Fruit fly (Drosophila melanogaster) whole organism, embryonic: Measurements from ENCODE around the gene CG5568.

Experiments
- CG10274 ChIP-seq: fragments of 200-800 bp; sonication (Bioruptor generic); optimal IDR thresholded peaks from 3 replicates; lab custom pipeline; 2017; ENCODE audit warnings: missing biosample characterization, mild to moderate bottlenecking, missing genetic modification characterization
- CG11696 ChIP-seq: fragments of 200-800 bp; sonication (Bioruptor generic); IDR thresholded peaks from 2 replicates; pipeline ENCODE4 v1.3.6; 2022; ENCODE audit warnings: missing biosample characterization, missing genetic modification characterization
- CG13287 ChIP-seq: fragments of 200-800 bp; sonication (Bioruptor generic); IDR thresholded peaks from 2 replicates; pipeline ENCODE4 v1.3.6; 2022; ENCODE audit warnings: missing biosample characterization, missing genetic modification characterization; ENCODE audit not compliant: partially characterized antibody
- CG13296 ChIP-seq: fragments of 200-800 bp; sonication (Bioruptor generic); optimal IDR thresholded peaks from 3 replicates; lab custom pipeline; 2018; ENCODE audit warnings: missing biosample characterization, mild to moderate bottlenecking, missing genetic modification characterization
- CG15479 ChIP-seq: fragments of 200-800 bp; sonication (Bioruptor generic); optimal IDR thresholded peaks from 3 replicates; lab custom pipeline; 2019; ENCODE audit warnings: missing biosample characterization, mild to moderate bottlenecking, missing genetic modification characterization, moderate library complexity
- CG2116 ChIP-seq: fragments of 200-800 bp; sonication (Bioruptor generic); optimal IDR thresholded peaks from 3 replicates; lab custom pipeline; 2018; ENCODE audit warnings: missing biosample characterization, mild to moderate bottlenecking, missing genetic modification characterization
- CG32772 ChIP-seq: fragments of 200-800 bp; sonication (Bioruptor generic); IDR thresholded peaks from 2 replicates; pipeline ENCODE4 v1.3.6; 2022; ENCODE audit warnings: missing biosample characterization, missing genetic modification characterization
- CG4820 ChIP-seq: fragments of 200-800 bp; sonication (Bioruptor generic); optimal IDR thresholded peaks from 3 replicates; lab custom pipeline; 2016; ENCODE audit warnings: missing biosample characterization, missing genetic modification characterization
- CG6854 ChIP-seq: fragments of 200-800 bp; sonication (Bioruptor generic); optimal IDR thresholded peaks from 3 replicates; lab custom pipeline; 2017; ENCODE audit warnings: missing biosample characterization, mild to moderate bottlenecking, missing genetic modification characterization
- Drgx ChIP-seq: fragments of 200-800 bp; sonication (Bioruptor generic); IDR thresholded peaks from 2 replicates; pipeline ENCODE4 v1.3.6; 2022; ENCODE audit warnings: missing biosample characterization, missing genetic modification characterization
- ERR ChIP-seq: fragments of 200-800 bp; sonication (Bioruptor generic); optimal IDR thresholded peaks from 2 replicates; lab custom pipeline; 2016; ENCODE audit warnings: missing biosample characterization, missing genetic modification characterization
- Ets65A ChIP-seq: fragments of 200-800 bp; sonication (Bioruptor generic); peaks from one replicate; lab custom pipeline; 2016; ENCODE audit warnings: missing biosample characterization, missing genetic modification characterization
- HLHmδ ChIP-seq: fragments of 200-800 bp; sonication (Bioruptor generic); optimal IDR thresholded peaks from 2 replicates; lab custom pipeline; 2018; ENCODE audit warnings: missing biosample characterization, mild to moderate bottlenecking, missing genetic modification characterization, moderate library complexity
- Kr ChIP-seq: fragments of 200-800 bp; sonication (Bioruptor generic); optimal IDR thresholded peaks from 2 replicates; lab custom pipeline; 2017; ENCODE audit warnings: missing biosample characterization, mild to moderate bottlenecking, missing genetic modification characterization
- Poxn ChIP-seq: fragments of 200-800 bp; sonication (Bioruptor generic); IDR thresholded peaks from 2 replicates; pipeline ENCODE4 v1.3.6; 2022; ENCODE audit warnings: missing biosample characterization, missing genetic modification characterization
- ab ChIP-seq: fragments of 200-800 bp; sonication (Bioruptor generic); optimal IDR thresholded peaks from 2 replicates; lab custom pipeline; 2016; ENCODE audit warnings: missing biosample characterization, missing genetic modification characterization
- ara ChIP-seq: fragments of 200-800 bp; sonication (Bioruptor generic); IDR thresholded peaks from 2 replicates; pipeline ENCODE4 v1.3.6; 2022; ENCODE audit warnings: missing biosample characterization, missing genetic modification characterization
- bsh ChIP-seq, 2 experiments: fragments of 200-800 bp; sonication (Bioruptor generic); optimal IDR thresholded peaks; 2 replicates each; lab custom pipeline; 2017 to 2018; ENCODE audit warnings: mild to moderate bottlenecking in 2 of 2, missing biosample characterization in 2 of 2, missing genetic modification characterization in 2 of 2, moderate library complexity in 1 of 2
- cg ChIP-seq: fragments of 200-800 bp; sonication (Bioruptor generic); optimal IDR thresholded peaks from 3 replicates; lab custom pipeline; 2019; ENCODE audit warnings: missing biosample characterization, mild to moderate bottlenecking, missing genetic modification characterization, moderate library complexity
- ci ChIP-seq: fragments of 200-800 bp; sonication (Bioruptor generic); IDR thresholded peaks from 3 replicates; pipeline ENCODE4 v1.3.6; 2022; ENCODE audit warnings: missing biosample characterization, missing genetic modification characterization
- croc ChIP-seq: fragments of 200-800 bp; sonication (Bioruptor generic); conservative IDR thresholded peaks from 3 replicates; pipeline ENCODE4 v1.3.6; 2022; ENCODE audit warnings: missing biosample characterization, missing genetic modification characterization
- dmrt99B ChIP-seq: fragments of 200-800 bp; sonication (Bioruptor generic); optimal IDR thresholded peaks from 2 replicates; lab custom pipeline; 2018; ENCODE audit warnings: missing biosample characterization, mild to moderate bottlenecking, missing genetic modification characterization, moderate library complexity
- gem ChIP-seq: fragments of 200-800 bp; sonication (Bioruptor generic); optimal IDR thresholded peaks from 2 replicates; lab custom pipeline; 2019; ENCODE audit warnings: missing biosample characterization, mild to moderate bottlenecking, missing genetic modification characterization, moderate library complexity
- kah ChIP-seq: fragments of 200-800 bp; sonication (Bioruptor generic); optimal IDR thresholded peaks from 2 replicates; lab custom pipeline; 2018; ENCODE audit warnings: missing biosample characterization, mild to moderate bottlenecking, missing genetic modification characterization
- otp ChIP-seq: fragments of 200-800 bp; sonication (Bioruptor generic); IDR thresholded peaks from 3 replicates; pipeline ENCODE4, ENCODE4 v1.3.6; 2022; ENCODE audit warnings: missing biosample characterization, missing genetic modification characterization
- sens ChIP-seq: fragments of 200-800 bp; sonication (Bioruptor generic); peaks from one replicate; lab custom pipeline; 2016; ENCODE audit warnings: missing biosample characterization, missing genetic modification characterization
- sqz ChIP-seq: fragments of 200-800 bp; sonication (Bioruptor generic); optimal IDR thresholded peaks from 3 replicates; lab custom pipeline; 2018; ENCODE audit warnings: missing biosample characterization, mild to moderate bottlenecking, missing genetic modification characterization
- tll ChIP-seq, 2 experiments: fragments of 200-800 bp in 1 of 2; fragments of >200 bp in 1 of 2; sonication (Bioruptor generic) in 1 of 2; optimal IDR thresholded peaks; 2 replicates each; lab custom pipeline; 2017 to 2019; ENCODE audit warnings: missing biosample characterization in 2 of 2, missing genetic modification characterization in 2 of 2, mild to moderate bottlenecking in 1 of 2, moderate library complexity in 1 of 2
- trh ChIP-seq: fragments of 200-800 bp; sonication (Bioruptor generic); optimal IDR thresholded peaks from 2 replicates; lab custom pipeline; 2016; ENCODE audit warnings: missing biosample characterization, missing genetic modification characterization
- twi ChIP-seq: fragments of 200-800 bp; optimal IDR thresholded peaks from 2 replicates; lab custom pipeline; 2019; ENCODE audit warnings: missing biosample characterization, mild to moderate bottlenecking, missing genetic modification characterization, moderate library complexity
- unc-4 ChIP-seq: fragments of 200-800 bp; sonication (Bioruptor generic); IDR thresholded peaks from 2 replicates; pipeline ENCODE4 v1.3.6; 2022; ENCODE audit warnings: missing biosample characterization, missing genetic modification characterization; ENCODE audit not compliant: partially characterized antibody
- zen ChIP-seq: fragments of 200-800 bp; sonication (Bioruptor generic); optimal IDR thresholded peaks from 3 replicates; lab custom pipeline; 2018; ENCODE audit warnings: missing biosample characterization, mild to moderate bottlenecking, missing genetic modification characterization, moderate library complexity
- zfh1 ChIP-seq: fragments of 200-800 bp; sonication (Bioruptor generic); IDR thresholded peaks from 3 replicates; pipeline ENCODE4 v1.3.6; 2022; ENCODE audit warnings: missing biosample characterization, missing genetic modification characterization
- zfh2 ChIP-seq: fragments of 200-800 bp; sonication (Bioruptor generic); optimal IDR thresholded peaks from 2 replicates; lab custom pipeline; 2016; ENCODE audit warnings: missing biosample characterization, missing genetic modification characterization

Gene CG5568

DNA sequence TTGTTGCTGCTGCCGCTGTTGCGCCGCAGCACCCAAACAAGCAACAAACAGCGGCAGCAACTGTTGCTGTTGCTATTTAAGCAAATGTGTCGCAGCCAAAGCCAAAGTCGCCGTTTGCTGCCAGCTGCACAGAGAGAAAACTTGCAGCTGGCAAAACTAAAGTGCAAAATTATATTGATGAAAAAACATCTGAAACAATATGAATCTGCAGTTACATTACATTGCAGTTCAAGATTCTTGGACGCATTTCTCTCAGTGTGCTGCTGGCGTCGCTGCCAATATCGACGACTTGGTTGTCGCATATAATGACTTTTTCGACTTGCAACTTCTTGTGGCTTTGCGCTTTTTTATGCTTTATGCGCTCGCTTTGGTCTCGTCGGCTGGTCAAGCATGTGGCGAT is 37.1 kb upstream of the CG5568 start (continued):
- TF ChIP-seq zfh1 (GFP tag; lab: Robert Waterston, UW) (0 out of 3 replicates have a peak, but pooled peaks have one; percentile 25), croc (no peak), otp (GFP tag; lab: Robert Waterston, UW) (peak; percentile 60; the same call in 1 of the 3 replicates), CG13296 (no peak), dmrt99B (tag; lab: Kevin White, UChicago) (peak; percentile 24), gem (tag; lab: Kevin White, UChicago) (peak; percentile 31), zfh2 (GFP tag; lab: Kevin White, UChicago) (no peak)

DNA sequence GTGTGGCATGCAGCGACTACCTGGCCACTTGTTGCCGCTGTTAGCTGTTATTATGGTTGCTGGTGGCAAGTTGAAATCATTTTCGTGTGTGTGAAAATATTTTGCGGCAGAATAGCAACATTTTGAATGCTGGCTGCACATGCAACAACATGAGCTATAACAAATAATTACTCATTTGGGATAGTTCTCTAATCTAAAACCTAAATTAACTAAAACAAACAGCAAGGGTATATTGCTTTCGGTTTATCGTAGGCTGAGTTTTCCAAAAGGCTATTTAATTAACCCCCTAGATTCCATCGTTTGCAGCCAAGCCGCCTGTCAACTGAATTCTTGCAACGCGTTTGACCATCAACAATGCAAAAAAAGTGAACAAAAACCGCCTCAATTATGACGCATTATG is 36.5 kb upstream of the CG5568 start:
- peak; percentile 74 for TF ChIP-seq CG15479 (GFP tag; lab: Kevin White, UChicago)
- no peak for TF ChIP-seq unc-4
- no peak for TF ChIP-seq CG10274
- no peak for TF ChIP-seq CG32772 (GFP tag; lab: Robert Waterston, UW)
- TF ChIP-seq ara (GFP tag; lab: Robert Waterston, UW) = no peak
- TF ChIP-seq Poxn (GFP tag; lab: Robert Waterston, UW) = no peak
- no peak for TF ChIP-seq CG11696 (GFP tag; lab: Robert Waterston, UW)
- no peak for TF ChIP-seq Kr
- TF ChIP-seq CG13287 (GFP tag; lab: Robert Waterston, UW) = no peak
- TF ChIP-seq Ets65A (GFP tag; lab: Kevin White, UChicago) = peak; percentile 54
- TF ChIP-seq bsh (GFP tag; optimal IDR thresholded peaks at IDR 0.05; lab: Kevin White, UChicago) = no peak
- TF ChIP-seq kah (GFP tag; lab: Kevin White, UChicago) = no peak
- TF ChIP-seq CG2116 = no peak
- TF ChIP-seq CG6854 (GFP tag; lab: Kevin White, UChicago) = no peak

DNA sequence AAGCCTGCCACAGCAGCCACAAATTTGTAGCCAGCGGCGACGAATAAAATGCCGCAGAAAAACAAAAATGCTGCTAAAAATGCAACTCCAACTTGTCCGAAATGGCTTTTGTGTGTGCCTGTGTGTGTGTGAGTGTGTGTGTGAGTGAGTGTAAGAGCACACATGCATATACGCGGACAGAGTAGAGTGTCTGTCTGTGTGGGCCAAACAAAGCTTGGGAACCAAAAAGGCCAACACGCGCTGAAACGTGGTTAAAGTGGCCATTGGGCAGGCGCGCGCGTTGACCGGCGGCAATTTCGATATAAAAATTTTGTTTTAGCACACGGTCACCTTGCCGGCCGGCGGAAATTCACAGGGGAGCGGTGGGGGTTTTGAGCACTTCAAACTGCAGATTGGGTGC is 35.9 kb upstream of the CG5568 start:
- TF ChIP-seq cg (GFP tag; lab: Kevin White, UChicago) (peak; percentile 25), ci (GFP tag; lab: Robert Waterston, UW) (no peak), sqz (GFP tag; lab: Kevin White, UChicago) (no peak), Ets65A (GFP tag; lab: Kevin White, UChicago) (no peak), ERR (GFP tag; lab: Kevin White, UChicago) (no peak), HLHmδ (GFP tag; lab: Kevin White, UChicago) (no peak)
- TF ChIP-seq, all 482 proteins: peak for 1

DNA sequence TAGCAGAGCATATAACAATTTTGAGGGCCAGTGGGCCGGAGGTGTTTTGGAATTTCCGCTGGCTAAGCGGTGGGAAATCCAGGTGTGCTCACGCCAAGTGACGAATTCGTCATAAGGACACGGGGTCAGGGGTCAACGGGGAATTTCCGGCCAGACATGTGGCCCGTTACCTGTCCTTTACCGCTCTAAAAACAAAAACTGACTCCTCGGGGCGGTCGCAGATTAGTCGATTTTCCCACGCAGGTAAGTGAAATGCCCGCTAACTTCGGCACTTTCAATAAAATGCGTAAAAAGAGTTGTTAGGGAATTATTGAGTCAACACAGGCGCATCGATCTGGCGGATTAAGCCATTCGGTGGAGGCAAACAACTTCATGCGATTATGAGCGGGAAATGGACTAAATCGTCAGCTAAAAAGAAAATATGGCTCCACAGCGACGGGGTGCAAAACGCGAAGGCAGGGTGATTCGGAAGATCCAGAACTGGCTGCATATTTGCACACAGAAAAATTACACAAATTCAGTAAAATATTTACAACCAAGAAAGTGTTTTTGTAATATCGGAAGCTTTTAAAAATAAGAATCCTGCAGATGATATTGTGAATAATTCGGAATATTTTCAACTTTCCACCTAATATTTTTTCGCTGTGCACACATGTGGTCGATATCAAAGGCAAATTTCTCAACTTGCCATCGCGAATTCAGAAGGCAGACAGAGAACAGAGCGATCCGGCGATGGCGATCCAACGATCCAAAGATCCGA is 35.2 kb upstream of the CG5568 start:
- TF ChIP-seq twi (peak; percentile 41), bsh (GFP tag; optimal IDR thresholded peaks at IDR 0.05; lab: Kevin White, UChicago) (peak in 1 of 2 experiments; percentile 19), ab (GFP tag; lab: Kevin White, UChicago) (no peak), Drgx (GFP tag; lab: Robert Waterston, UW) (peak; percentile 32; the same call in 1 of the 2 replicates), sens (GFP tag; lab: Kevin White, UChicago) (peak; percentile 59), CG4820 (no peak), tll (GFP tag; optimal IDR thresholded peaks at IDR 0.05; lab: Kevin White, UChicago) (peak in 1 of 2 experiments; percentile 92), zen (tag; lab: Kevin White, UChicago) (peak; percentile 46), trh (no peak)
